Worm (Caenorhabditis elegans): ENCODE measurements around the gene T11G6.3.

The T11G6.3 gene

DNA sequence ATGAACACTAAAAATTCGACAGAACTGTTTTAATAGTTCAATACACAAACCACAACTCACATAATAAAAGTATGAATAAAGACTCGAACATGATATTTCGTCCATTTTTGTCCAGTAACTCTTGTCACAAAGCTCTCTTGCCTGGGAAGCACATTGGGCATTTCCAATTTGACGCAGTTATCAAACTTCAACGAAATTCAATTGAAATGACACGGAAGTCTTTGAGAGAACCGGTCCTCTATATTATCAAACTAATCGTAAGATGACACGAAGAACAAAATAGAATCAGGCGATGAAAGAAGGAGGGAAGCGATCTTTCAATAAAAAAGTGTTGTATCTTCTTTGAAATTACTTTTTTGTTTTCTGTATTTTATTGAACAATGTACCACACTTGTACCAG is at the start of gene T11G6.3:
T11G6.3 (minus strand) TSS at position 189 of the 400 bp plus-strand sequence.
- TF ChIP-seq rnt-1 (tag; optimal IDR thresholded peaks at IDR 0.05) (no peak), dve-1 (tag; optimal IDR thresholded peaks at IDR 0.05) (no peak), madf-2 (tag; optimal IDR thresholded peaks at IDR 0.05) (no peak), nhr-232 (tag; optimal IDR thresholded peaks at IDR 0.05) (no peak), ceh-18 (tag; optimal IDR thresholded peaks at IDR 0.05) (no peak), hlh-6 (tag; optimal IDR thresholded peaks at IDR 0.05) (no peak), ceh-9 (tag; optimal IDR thresholded peaks at IDR 0.05) (no peak), syd-9 (tag; optimal IDR thresholded peaks at IDR 0.05) (no peak), pax-1 (tag; optimal IDR thresholded peaks at IDR 0.05) (no peak), ttx-3 (tag; optimal IDR thresholded peaks at IDR 0.05) (no peak)

DNA sequence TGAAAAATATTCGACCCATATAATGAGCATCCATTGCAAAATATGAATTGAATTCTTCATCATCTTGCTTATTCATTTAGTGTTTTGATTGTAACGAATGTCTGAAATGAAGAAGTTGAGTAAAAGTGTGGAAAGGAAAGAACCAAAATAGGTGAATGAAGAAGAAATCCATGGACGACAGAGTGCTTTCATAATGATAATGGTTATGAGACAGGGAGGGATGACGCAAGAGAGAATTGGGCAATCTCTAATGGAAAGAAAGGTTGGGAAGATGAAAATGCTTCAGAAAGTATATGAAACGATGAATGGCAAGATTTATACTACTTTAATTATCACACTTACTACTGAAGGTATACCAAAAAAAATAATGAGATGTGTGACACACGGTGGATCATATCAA is 49.2 kb upstream of the T11G6.3 start, which contains the start of gene ZK596.3:
ZK596.3 (minus strand) TSS at position 101 of the 400 bp plus-strand sequence.
- TF ChIP-seq ceh-19 (GFP tag; optimal IDR thresholded peaks at IDR 0.05), result no peak
- TF ChIP-seq madf-2 (tag; optimal IDR thresholded peaks at IDR 0.05), result no peak
- TF ChIP-seq ceh-6 (GFP tag; optimal IDR thresholded peaks at IDR 0.05), result no peak
- TF ChIP-seq npax-4 (tag; optimal IDR thresholded peaks at IDR 0.05), result no peak
- TF ChIP-seq C08G9.2 (tag; optimal IDR thresholded peaks at IDR 0.05), result no peak
- TF ChIP-seq mec-3 (tag; optimal IDR thresholded peaks at IDR 0.05; ENCODE audit: borderline replicate concordance), result no peak
- TF ChIP-seq unc-86 (tag; optimal IDR thresholded peaks at IDR 0.05), result no peak
- TF ChIP-seq pat-9 (tag; optimal IDR thresholded peaks at IDR 0.05), result no peak
- no peak for TF ChIP-seq ceh-30 (tag; optimal IDR thresholded peaks at IDR 0.05)
- TF ChIP-seq ref-2 (tag; optimal IDR thresholded peaks at IDR 0.05), result no peak
- no peak for TF ChIP-seq hlh-8 (tag; optimal IDR thresholded peaks at IDR 0.05)

DNA sequence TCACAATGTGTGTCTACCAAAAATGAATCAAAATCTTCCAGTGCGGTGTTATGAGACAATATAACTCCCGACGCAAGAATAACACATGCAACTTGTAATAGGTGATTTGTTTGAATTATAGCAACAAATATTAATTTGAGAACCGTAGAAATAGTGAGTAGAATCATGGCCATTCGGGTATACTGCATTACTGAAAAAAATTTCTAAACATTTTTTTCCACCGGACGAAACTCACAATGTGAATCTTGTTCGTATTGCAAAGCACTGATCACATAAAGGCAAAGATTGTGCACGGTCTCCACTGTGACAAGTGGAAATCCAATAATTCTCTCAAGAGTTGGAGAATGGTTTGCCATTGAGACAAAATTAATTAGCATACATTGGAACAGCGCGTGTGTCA is 47.4 kb upstream of the T11G6.3 start:
- TF ChIP-seq pha-4 (tag; optimal IDR thresholded peaks at IDR 0.05) (no peak), eyg-1 (tag; optimal IDR thresholded peaks at IDR 0.05) (no peak), sdc-2 (tag; optimal IDR thresholded peaks at IDR 0.05) (no peak), unc-3 (GFP tag; conservative IDR thresholded peaks at IDR 0.05) (no peak), unc-3 (tag; optimal IDR thresholded peaks at IDR 0.05) (no peak)

DNA sequence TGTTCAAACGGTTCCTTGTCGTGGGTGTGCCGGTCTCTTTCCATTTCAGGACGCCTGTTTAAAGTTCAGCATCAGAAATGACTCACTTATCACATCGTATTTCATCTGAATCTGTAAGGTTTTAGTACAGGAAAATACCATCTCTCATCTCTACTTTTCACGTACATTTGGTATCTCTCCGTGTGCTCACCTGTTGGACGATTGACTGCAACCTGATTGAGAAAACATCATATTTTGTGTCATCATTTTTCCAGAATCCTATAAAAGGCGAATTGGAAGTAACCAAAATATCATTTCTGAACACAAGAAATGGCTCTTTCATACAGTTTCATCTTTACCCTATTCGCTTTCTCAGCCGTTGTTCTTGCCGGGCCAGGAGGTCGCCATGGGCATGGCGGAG is 45.0 kb upstream of the T11G6.3 start, which contains the start of gene srlf-30:
srlf-30 (plus strand) TSS at position 301 of the 400 bp plus-strand sequence.
- TF ChIP-seq Y22D7AL.16 (tag; optimal IDR thresholded peaks at IDR 0.05) (no peak), lin-11 (tag; optimal IDR thresholded peaks at IDR 0.05) (no peak), tbx-2 (tag; optimal IDR thresholded peaks at IDR 0.05) (no peak), ttx-3 (tag; optimal IDR thresholded peaks at IDR 0.05) (no peak), hlh-30 (tag; optimal IDR thresholded peaks at IDR 0.05; ENCODE audit: insufficient read depth) (no peak), ceh-30 (tag; optimal IDR thresholded peaks at IDR 0.05) (no peak)

- TF ChIP-seq C38D4.7 (GFP tag; optimal IDR thresholded peaks at IDR 0.05) (no peak), ztf-16 (tag; optimal IDR thresholded peaks at IDR 0.05) (no peak), npax-4 (tag; optimal IDR thresholded peaks at IDR 0.05) (no peak), nhr-232 (tag; optimal IDR thresholded peaks at IDR 0.05) (no peak), lin-11 (tag; optimal IDR thresholded peaks at IDR 0.05) (no peak), zip-5 (tag; optimal IDR thresholded peaks at IDR 0.05) (no peak), ceh-34 (tag; optimal IDR thresholded peaks at IDR 0.05) (no peak)
Measured at ce11 chrIV:10899091-10899490, 44.1 kb upstream of the T11G6.3 start, which contains the start of the genes F13E9.9 and F13E9.19. Gene F13E9.9, minus strand, starts transcription at chrIV:10899191. Gene F13E9.19, plus strand, starts transcription at chrIV:10899406.

DNA sequence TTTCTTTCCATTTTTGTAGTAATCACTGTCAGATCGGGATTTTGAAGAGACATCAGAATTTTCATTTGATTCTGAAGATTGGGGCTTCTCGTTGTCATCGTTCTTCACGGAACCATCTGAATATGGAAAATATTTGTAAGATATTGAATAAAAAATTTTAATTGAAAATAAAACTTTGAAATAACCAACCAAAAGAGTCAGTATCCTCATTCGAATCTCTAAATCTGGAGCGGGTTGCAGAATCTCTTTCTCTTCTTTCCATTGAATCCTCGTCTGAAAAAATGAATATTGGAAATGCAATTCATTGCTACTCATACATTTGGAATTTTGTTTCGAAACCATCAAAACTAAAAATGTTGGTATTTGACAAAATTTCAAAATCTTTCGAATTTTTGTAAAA is 43.1 kb upstream of the T11G6.3 start:
- TF ChIP-seq Y22D7AL.16 (tag; optimal IDR thresholded peaks at IDR 0.05), result no peak
- no peak for TF ChIP-seq ref-2 (tag; optimal IDR thresholded peaks at IDR 0.05)
- no peak for TF ChIP-seq lin-11 (tag; optimal IDR thresholded peaks at IDR 0.05)
- TF ChIP-seq dve-1 (tag; optimal IDR thresholded peaks at IDR 0.05), result no peak
- TF ChIP-seq K02D7.2 (tag; optimal IDR thresholded peaks at IDR 0.05), result no peak
- no peak for TF ChIP-seq zip-5 (tag; optimal IDR thresholded peaks at IDR 0.05)
- TF ChIP-seq unc-86 (tag; optimal IDR thresholded peaks at IDR 0.05), result no peak
- TF ChIP-seq sdc-2 (tag; optimal IDR thresholded peaks at IDR 0.05), result no peak
- no peak for TF ChIP-seq pax-1 (tag; optimal IDR thresholded peaks at IDR 0.05)
- no peak for TF ChIP-seq ets-4 (tag; optimal IDR thresholded peaks at IDR 0.05)
- TF ChIP-seq eyg-1 (tag; optimal IDR thresholded peaks at IDR 0.05), result no peak
- TF ChIP-seq ceh-31 (tag; optimal IDR thresholded peaks at IDR 0.05), result no peak

All from whole organism, late embryonic.